Worm (Caenorhabditis elegans): ENCODE data around the gene C16C10.4.

DNA sequence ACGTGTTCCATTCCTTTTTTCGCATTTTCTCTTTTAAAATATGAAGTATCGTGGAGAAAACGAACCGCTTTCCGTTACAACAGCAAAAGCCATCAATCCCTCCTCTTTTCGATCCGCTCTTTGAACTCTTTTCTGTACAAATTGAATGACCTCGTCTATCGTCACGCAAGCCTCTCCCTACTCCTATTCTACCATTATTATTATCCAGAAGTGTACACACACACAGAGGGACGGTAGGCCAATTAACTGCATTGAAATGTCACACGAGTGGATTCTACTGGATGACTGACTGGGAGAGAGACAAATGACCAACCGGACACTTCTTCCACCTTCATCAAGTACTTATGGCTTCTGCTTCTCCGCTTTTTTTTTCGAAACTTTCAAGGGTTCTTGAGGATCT, 37.1 kb downstream of the C16C10.4 start:
- TF ChIP-seq drap-1 (GFP tag; optimal IDR thresholded peaks at IDR 0.05) (no peak), unc-62 (GFP tag; optimal IDR thresholded peaks at IDR 0.05) (no peak), unc-39 (tag; optimal IDR thresholded peaks at IDR 0.05) (no peak), ztf-11 (tag; optimal IDR thresholded peaks at IDR 0.05) (no peak), pha-4 (tag; optimal IDR thresholded peaks at IDR 0.05) (no peak), nhr-12 (tag; optimal IDR thresholded peaks at IDR 0.05) (no peak), nhr-237 (tag; optimal IDR thresholded peaks at IDR 0.05) (no peak), lsy-2 (tag; optimal IDR thresholded peaks at IDR 0.05) (no peak), mls-2 (tag; optimal IDR thresholded peaks at IDR 0.05) (no peak), elt-3 (tag; optimal IDR thresholded peaks at IDR 0.05) (no peak), M03D4.4 (tag; optimal IDR thresholded peaks at IDR 0.05) (no peak), blmp-1 (tag; optimal IDR thresholded peaks at IDR 0.05) (no peak), zip-8 (tag; optimal IDR thresholded peaks at IDR 0.05) (no peak), elt-1 (tag; optimal IDR thresholded peaks at IDR 0.05; ENCODE audit: borderline replicate concordance, insufficient read depth) (no peak)

All from whole organism, mixed stage, embryonic.